Fruit fly (Drosophila melanogaster): ENCODE data around the gene Kif3C.

DNA sequence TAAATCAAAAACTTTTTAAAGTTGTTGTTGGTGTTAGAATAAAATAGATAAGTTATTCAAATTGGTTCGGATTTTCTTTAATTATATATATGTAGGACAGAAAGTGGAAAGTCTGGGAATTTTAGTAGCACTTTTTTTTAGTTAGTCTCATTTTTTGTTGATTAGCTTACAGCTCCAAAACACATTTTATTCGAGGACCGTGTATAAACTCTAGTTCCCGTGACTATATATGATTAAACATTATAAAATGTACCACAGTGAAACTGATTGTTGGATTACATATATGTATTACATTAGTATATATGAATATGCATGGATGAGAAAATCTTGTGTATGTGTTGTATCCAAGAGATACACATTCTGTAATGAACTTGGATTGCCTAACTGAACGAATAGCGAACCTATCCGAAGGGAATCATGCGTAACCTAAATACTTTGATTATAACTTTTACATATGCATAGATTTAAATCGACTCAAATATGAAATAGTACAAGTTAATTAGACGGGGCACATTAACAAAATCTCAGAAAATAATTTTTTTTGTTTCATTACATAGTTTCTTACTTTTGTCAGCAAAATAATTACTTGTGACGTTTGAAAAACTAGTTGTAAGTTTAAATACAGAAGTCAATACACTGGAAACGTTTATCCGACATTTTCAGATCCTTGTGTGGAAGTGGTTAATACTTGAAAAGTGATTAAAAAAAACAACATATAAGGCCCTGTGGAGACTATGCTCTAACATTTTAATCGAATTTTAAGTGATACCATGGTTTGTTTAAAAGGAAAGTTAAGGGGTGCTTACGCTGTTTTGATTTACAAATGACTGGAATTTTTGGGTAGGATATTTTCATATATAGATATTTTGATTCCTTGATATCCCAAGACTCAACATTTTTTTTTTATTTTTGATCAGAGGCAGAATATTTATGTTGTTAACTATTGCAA lies 24.3 kb upstream of the Kif3C start, which contains the start of gene Cals:
- TF ChIP-seq CG17806 (tag; optimal IDR thresholded peaks at IDR 0.05) = no peak
- TF ChIP-seq Pif1B (GFP tag; optimal IDR thresholded peaks at IDR 0.05) = no peak
- TF ChIP-seq CG15710 (tag; optimal IDR thresholded peaks at IDR 0.05) = no peak
- no peak for TF ChIP-seq CG32121 (GFP tag; IDR thresholded peaks at IDR 0.05)
